Worm (Caenorhabditis elegans) whole organism, L1 larva: ENCODE measurements around the gene ZK1240.6.

Source experiments
- fkh-10 ChIP-seq: sonication (generic microtip); optimal IDR thresholded peaks from 2 replicates; lab custom pipeline; 2017; ENCODE audit warnings: missing biosample characterization, missing genetic modification reagents, missing genetic modification characterization
- mab-9 ChIP-seq: fragments of 200-800 bp; sonication (Bioruptor generic); IDR thresholded peaks from 2 replicates; pipeline ENCODE4 v1.3.6; 2022; ENCODE audit warnings: missing genetic modification reagents, missing genetic modification characterization, missing compliant biosample characterization

ce11 chrII:2284703-2285102, 38.0 kb downstream of the ZK1240.6 start:
- no peak for TF ChIP-seq mab-9 (GFP tag; lab: Robert Waterston, UW)
- TF ChIP-seq fkh-10 (GFP tag; lab: Kevin White, UChicago): no peak
